Worm (Caenorhabditis elegans) whole organism, L4 larva: Measurements from ENCODE around the gene asp-3.
A peak's percentile ranks its signal among the peaks of the same experiment; 100 is the strongest.

ENCODE experiments used
- F10B5.3 ChIP-seq: sonication (generic microtip); optimal IDR thresholded peaks from 2 replicates; lab custom pipeline; 2016; ENCODE audit warnings: mild to moderate bottlenecking, missing genetic modification characterization, missing compliant biosample characterization
- F44E2.7 ChIP-seq: fragments of 200-800 bp; sonication (Bioruptor generic); IDR thresholded peaks from 2 replicates; pipeline ENCODE4 v2.1.2; 2022; ENCODE audit warnings: missing genetic modification characterization, missing compliant biosample characterization
- F49E8.2 ChIP-seq: sonication (generic microtip); optimal IDR thresholded peaks from 2 replicates; lab custom pipeline; 2016; ENCODE audit warnings: missing compliant biosample characterization, mild to moderate bottlenecking, missing genetic modification characterization, borderline replicate concordance
- R02D3.7 ChIP-seq: fragments of 150-350 bp; sonication (generic microtip); optimal IDR thresholded peaks from 3 replicates; lab custom pipeline; 2014; ENCODE audit warnings: missing biosample characterization, missing genetic modification characterization
- T20F7.1 ChIP-seq: fragments of 200-800 bp; sonication (Bioruptor generic); optimal IDR thresholded peaks from 2 replicates; lab custom pipeline; 2018; ENCODE audit warnings: mild to moderate bottlenecking, missing genetic modification characterization, missing compliant biosample characterization
- Y75B8A.6 ChIP-seq: fragments of 200-800 bp; sonication (Bioruptor generic); IDR thresholded peaks from 2 replicates; pipeline ENCODE4 v1.3.6; 2022; ENCODE audit warnings: missing genetic modification reagents, missing genetic modification characterization, missing compliant biosample characterization
- ZK546.5 ChIP-seq, 2 experiments: sonication (generic microtip); optimal IDR thresholded peaks; 2 replicates each; lab custom pipeline; 2017; ENCODE audit warnings: missing biosample characterization in 2 of 2, missing genetic modification characterization in 2 of 2
- aha-1 ChIP-seq: fragments of 150-350 bp; peaks from one replicate; lab custom pipeline; 2014; ENCODE audit warnings: missing biosample characterization, missing genetic modification characterization
- aly-2 ChIP-seq: sonication (generic microtip); optimal IDR thresholded peaks from 2 replicates; lab custom pipeline; 2018; ENCODE audit warnings: missing biosample characterization, missing genetic modification characterization
- ceh-20 ChIP-seq: fragments of 200-800 bp; sonication (Bioruptor generic); IDR thresholded peaks from 2 replicates; pipeline ENCODE4 v1.3.6; 2022; ENCODE audit warnings: missing genetic modification reagents, missing genetic modification characterization, missing compliant biosample characterization
- ceh-32 ChIP-seq: sonication (generic microtip); optimal IDR thresholded peaks from 2 replicates; lab custom pipeline; 2016; ENCODE audit warnings: mild to moderate bottlenecking, missing genetic modification characterization, missing compliant biosample characterization; ENCODE audit not compliant: poor library complexity
- ceh-82 ChIP-seq: sonication (generic microtip); optimal IDR thresholded peaks from 2 replicates; lab custom pipeline; 2017; ENCODE audit warnings: missing biosample characterization, missing genetic modification characterization
- ces-1 ChIP-seq: fragments of 150-350 bp; sonication (generic microtip); optimal IDR thresholded peaks from 4 replicates; lab custom pipeline; 2014; ENCODE audit warnings: missing biosample characterization, missing genetic modification reagents, missing genetic modification characterization
- cey-2 ChIP-seq: sonication (generic microtip); optimal IDR thresholded peaks from 3 replicates; lab custom pipeline; 2017; ENCODE audit warnings: missing genetic modification characterization, mild to moderate bottlenecking, missing compliant biosample characterization, antibody characterized with exemption, borderline replicate concordance; ENCODE audit not compliant: insufficient read depth
- ctbp-1 ChIP-seq: fragments of 200-800 bp; sonication (Bioruptor generic); IDR thresholded peaks from 2 replicates; pipeline ENCODE4 v1.3.6; 2022; ENCODE audit warnings: missing genetic modification reagents, missing genetic modification characterization, missing compliant biosample characterization
- daf-16 ChIP-seq, 3 experiments: sonication (generic microtip); optimal IDR thresholded peaks; 2 replicates each; lab custom pipeline; 2016 to 2017; ENCODE audit warnings: missing genetic modification characterization in 3 of 3, missing genetic modification reagents in 3 of 3, mild to moderate bottlenecking in 2 of 3, missing compliant biosample characterization in 2 of 3, missing biosample characterization in 1 of 3, moderate library complexity in 1 of 3
- dmd-6 ChIP-seq: fragments of 200-800 bp; sonication (Bioruptor generic); IDR thresholded peaks from 2 replicates; pipeline ENCODE4 v1.3.6; 2022; ENCODE audit warnings: missing genetic modification reagents, missing genetic modification characterization, missing compliant biosample characterization
- dpl-1 ChIP-seq: fragments of 150-350 bp; optimal IDR thresholded peaks from 2 replicates; lab custom pipeline; 2014; ENCODE audit warnings: missing biosample characterization, missing genetic modification reagents, missing genetic modification characterization
- dve-1 ChIP-seq: sonication (generic microtip); optimal IDR thresholded peaks from 2 replicates; lab custom pipeline; 2017; ENCODE audit warnings: antibody characterized with exemption, mild to moderate bottlenecking, missing genetic modification characterization, missing compliant biosample characterization; ENCODE audit not compliant: insufficient read depth
- fkh-10 ChIP-seq: fragments of 150-350 bp; optimal IDR thresholded peaks from 2 replicates; lab custom pipeline; 2014; ENCODE audit warnings: missing biosample characterization, missing genetic modification reagents, missing genetic modification characterization
- hlh-11 ChIP-seq: fragments of 200-800 bp; sonication (Bioruptor generic); optimal IDR thresholded peaks from 2 replicates; lab custom pipeline; 2018; ENCODE audit warnings: mild to moderate bottlenecking, missing genetic modification characterization, missing compliant biosample characterization
- hlh-30 ChIP-seq: sonication (generic microtip); optimal IDR thresholded peaks from 2 replicates; lab custom pipeline; 2017; ENCODE audit warnings: antibody characterized with exemption, mild to moderate bottlenecking, missing genetic modification characterization, missing compliant biosample characterization; ENCODE audit not compliant: insufficient read depth
- hmg-1.1 ChIP-seq: fragments of 200-800 bp; sonication (Bioruptor generic); IDR thresholded peaks from 2 replicates; pipeline ENCODE4 v1.3.6; 2022; ENCODE audit warnings: missing genetic modification reagents, missing genetic modification characterization, missing compliant biosample characterization
- jun-1 ChIP-seq: fragments of 150-350 bp; optimal IDR thresholded peaks from 2 replicates; lab custom pipeline; 2014; ENCODE audit warnings: missing biosample characterization, missing genetic modification reagents, missing genetic modification characterization
- lin-1 ChIP-seq: fragments of 200-800 bp; sonication (Bioruptor generic); IDR thresholded peaks from 2 replicates; pipeline ENCODE4 v1.3.6; 2022; ENCODE audit warnings: missing genetic modification reagents, missing genetic modification characterization, missing compliant biosample characterization
- lin-38 ChIP-seq: fragments of 200-800 bp; sonication (Bioruptor generic); IDR thresholded peaks from 2 replicates; pipeline ENCODE4 v1.3.6; 2022; ENCODE audit warnings: missing genetic modification reagents, missing genetic modification characterization, missing compliant biosample characterization
- lin-39 ChIP-seq: fragments of 150-350 bp; optimal IDR thresholded peaks from 2 replicates; lab custom pipeline; 2014; ENCODE audit warnings: missing biosample characterization, missing genetic modification reagents, missing genetic modification characterization
- lsy-2 ChIP-seq, 2 experiments: fragments of 150-350 bp in 1 of 2; sonication (generic microtip) in 1 of 2; optimal IDR thresholded peaks; 2 replicates each; lab custom pipeline; 2014 to 2017; ENCODE audit warnings: missing biosample characterization in 2 of 2, missing genetic modification characterization in 2 of 2
- mdl-1 ChIP-seq, 2 experiments: fragments of 150-350 bp in 1 of 2; sonication (generic microtip) in 1 of 2; optimal IDR thresholded peaks; 2 replicates each; lab custom pipeline; 2014 to 2017; ENCODE audit warnings: missing biosample characterization in 2 of 2, missing genetic modification characterization in 2 of 2
- mep-1 ChIP-seq: fragments of 150-350 bp; sonication (generic microtip); optimal IDR thresholded peaks from 3 replicates; lab custom pipeline; 2014; ENCODE audit warnings: missing biosample characterization, missing genetic modification characterization
- mes-2 ChIP-seq: sonication (generic microtip); optimal IDR thresholded peaks from 2 replicates; lab custom pipeline; 2016; ENCODE audit warnings: missing genotype, mild to moderate bottlenecking, missing genetic modification characterization, missing compliant biosample characterization; ENCODE audit not compliant: poor library complexity, severe bottlenecking
- mxl-2 ChIP-seq: fragments of 200-800 bp; sonication (Bioruptor generic); conservative IDR thresholded peaks from 2 replicates; pipeline ENCODE4 v1.3.6; 2022; ENCODE audit warnings: missing genetic modification reagents, missing genetic modification characterization, missing compliant biosample characterization
- mxl-3 ChIP-seq: fragments of 200-800 bp; sonication (Bioruptor generic); optimal IDR thresholded peaks from 2 replicates; lab custom pipeline; 2018; ENCODE audit warnings: mild to moderate bottlenecking, missing genetic modification characterization, missing compliant biosample characterization
- nhr-10 ChIP-seq: fragments of 150-350 bp; optimal IDR thresholded peaks from 2 replicates; lab custom pipeline; 2014; ENCODE audit warnings: missing biosample characterization, missing genetic modification characterization
- nhr-11 ChIP-seq: fragments of 150-350 bp; optimal IDR thresholded peaks from 2 replicates; lab custom pipeline; 2014; ENCODE audit warnings: missing biosample characterization, missing genetic modification characterization
- nhr-237 ChIP-seq: sonication (generic microtip); optimal IDR thresholded peaks from 2 replicates; lab custom pipeline; 2017; ENCODE audit warnings: missing biosample characterization, missing genetic modification characterization
- nhr-48 ChIP-seq: sonication (generic microtip); optimal IDR thresholded peaks from 2 replicates; lab custom pipeline; 2016; ENCODE audit warnings: mild to moderate bottlenecking, missing genetic modification characterization, missing compliant biosample characterization
- nhr-76 ChIP-seq: fragments of 150-350 bp; optimal IDR thresholded peaks from 2 replicates; lab custom pipeline; 2014; ENCODE audit warnings: missing biosample characterization, missing genetic modification characterization
- nhr-77 ChIP-seq: fragments of 150-350 bp; optimal IDR thresholded peaks from 2 replicates; lab custom pipeline; 2014; ENCODE audit warnings: missing biosample characterization, missing genetic modification characterization
- pha-4 ChIP-seq, 2 experiments: fragments of 150-350 bp in 1 of 2; fragments of 200-800 bp in 1 of 2; sonication (Bioruptor generic) in 1 of 2; IDR thresholded peaks in 1 of 2; optimal IDR thresholded peaks in 1 of 2; 2 replicates each; pipeline versions ENCODE4 v1.3.6 to Lab custom; 2014 to 2022; ENCODE audit warnings: missing genetic modification characterization in 2 of 2, missing genetic modification reagents in 2 of 2, missing biosample characterization in 1 of 2, missing compliant biosample characterization in 1 of 2
- skn-1 ChIP-seq: fragments of 150-350 bp; optimal IDR thresholded peaks from 2 replicates; lab custom pipeline; 2014; ENCODE audit warnings: missing biosample characterization, missing genetic modification characterization
- tra-1 ChIP-seq: fragments of 200-800 bp; sonication (Bioruptor generic); IDR thresholded peaks from 2 replicates; pipeline ENCODE4 v1.3.6; 2022; ENCODE audit warnings: missing genetic modification reagents, missing genetic modification characterization, missing compliant biosample characterization
- vab-7 ChIP-seq: fragments of 200-800 bp; sonication (Bioruptor generic); IDR thresholded peaks from 2 replicates; pipeline ENCODE4 v1.3.6; 2022; ENCODE audit warnings: missing genetic modification reagents, missing genetic modification characterization, missing compliant biosample characterization
- zip-11 ChIP-seq: fragments of 200-800 bp; sonication (Bioruptor generic); IDR thresholded peaks from 2 replicates; pipeline ENCODE4 v1.3.6; 2022; ENCODE audit warnings: missing genetic modification characterization, missing compliant biosample characterization
- zip-2 ChIP-seq: fragments of 150-350 bp; optimal IDR thresholded peaks from 2 replicates; lab custom pipeline; 2014; ENCODE audit warnings: missing biosample characterization, missing genetic modification characterization

The asp-3 gene

DNA sequence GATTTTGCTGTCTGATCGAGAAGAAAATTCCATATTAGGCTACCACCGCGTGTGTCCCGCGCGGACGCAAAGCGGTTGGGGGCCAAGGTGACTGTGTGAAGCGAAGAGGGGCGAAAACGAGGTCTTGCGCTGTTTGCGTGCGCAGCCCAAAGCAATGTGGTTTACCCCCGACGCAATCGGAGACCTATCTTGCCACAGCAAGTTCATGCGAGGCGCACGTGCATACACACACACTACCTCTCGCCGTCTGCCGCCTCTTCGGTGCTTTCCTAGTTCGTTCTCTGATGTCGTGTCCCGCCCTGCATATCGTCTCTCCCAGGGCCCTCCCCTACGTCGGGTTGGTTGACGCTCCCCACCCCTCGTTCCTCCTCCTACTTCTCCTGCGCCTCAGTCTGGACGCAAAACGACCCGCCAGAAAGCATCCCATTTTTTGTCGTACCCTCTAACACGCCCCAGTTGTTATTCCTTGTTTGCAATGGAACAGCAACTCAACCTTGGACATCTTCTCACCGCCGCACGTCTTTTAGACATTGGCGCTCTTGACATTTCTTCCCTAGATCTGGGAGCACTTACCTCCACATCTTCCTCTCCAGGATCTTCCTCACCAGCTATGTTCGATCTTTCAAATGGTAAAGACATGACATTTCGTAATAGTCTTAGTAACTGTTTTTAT is 48.7 kb upstream of the asp-3 start, which contains the start of gene mdl-1 (continued):
- TF ChIP-seq hlh-11 (tag; lab: Kevin White, UChicago) (peak; percentile 98), F44E2.7 (GFP tag; lab: Robert Waterston, UW) (no peak), skn-1 (tag; lab: Kevin White, UChicago) (no peak), nhr-77 (peak; percentile 62), hmg-1.1 (GFP tag; lab: Robert Waterston, UW) (peak; percentile 90), aly-2 (tag; lab: Kevin White, UChicago) (no peak), F10B5.3 (tag; lab: Kevin White, UChicago) (no peak), zip-11 (GFP tag; lab: Robert Waterston, UW) (no peak), vab-7 (no peak), hlh-30 (tag; lab: Kevin White, UChicago) (peak; percentile 96), ceh-82 (no peak), R02D3.7 (tag; lab: Kevin White, UChicago) (no peak), nhr-237 (peak; percentile 16), mes-2 (tag; lab: Kevin White, UChicago) (peak; percentile 76), tra-1 (GFP tag; lab: Robert Waterston, UW) (peak; percentile 97), T20F7.1 (GFP tag; lab: Kevin White, UChicago) (peak; percentile 21), lin-1 (GFP tag; lab: Robert Waterston, UW) (peak; percentile 73)

ce11 chrX:6742891-6743290 is 48.0 kb upstream of the asp-3 start:
- TF ChIP-seq zip-11 (GFP tag; lab: Robert Waterston, UW) (no peak), daf-16 (GFP tag; optimal IDR thresholded peaks at IDR 0.05; lab: Kevin White, UChicago) (no peak), daf-16 (tag; optimal IDR thresholded peaks at IDR 0.05; lab: Kevin White, UChicago) (peak; percentile 69), zip-2 (tag; lab: Kevin White, UChicago) (no peak), R02D3.7 (tag; lab: Kevin White, UChicago) (no peak), nhr-48 (tag; lab: Kevin White, UChicago) (peak; percentile 31), cey-2 (no peak), nhr-76 (tag; lab: Kevin White, UChicago) (peak; percentile 59), ceh-32 (tag; lab: Kevin White, UChicago) (no peak), ceh-20 (GFP tag; lab: Robert Waterston, UW) (no peak), jun-1 (tag; lab: Kevin White, UChicago) (peak; percentile 23), nhr-77 (peak; percentile 39), fkh-10 (GFP tag; lab: Kevin White, UChicago) (no peak), aha-1 (tag; lab: Kevin White, UChicago) (peak; percentile 17), F49E8.2 (tag; lab: Kevin White, UChicago) (no peak), ctbp-1 (GFP tag; lab: Robert Waterston, UW) (no peak), nhr-237 (no peak), lsy-2 (tag; optimal IDR thresholded peaks at IDR 0.05; lab: Kevin White, UChicago) (peak; percentile 43 to 67), mxl-3 (GFP tag; lab: Kevin White, UChicago) (peak; percentile 80), lin-38 (GFP tag; lab: Robert Waterston, UW) (no peak), Y75B8A.6 (GFP tag; lab: Robert Waterston, UW) (peak; percentile 4; the same call in 1 of the 2 replicates), dmd-6 (GFP tag; lab: Robert Waterston, UW) (peak; percentile 91), dpl-1 (GFP tag; lab: Kevin White, UChicago) (peak; percentile 23), mxl-2 (peak; percentile 95), nhr-11 (tag; lab: Kevin White, UChicago) (peak; percentile 72), pha-4 (GFP tag; IDR thresholded peaks at IDR 0.05; lab: Robert Waterston, UW) (0 out of 2 replicates have a peak, but pooled peaks have one; percentile 34), pha-4 (tag; optimal IDR thresholded peaks at IDR 0.05; lab: Kevin White, UChicago) (no peak), ceh-82 (no peak), lin-39 (tag; lab: Kevin White, UChicago) (no peak), nhr-10 (tag; lab: Kevin White, UChicago) (peak; percentile 89), mep-1 (tag; lab: Kevin White, UChicago) (peak; percentile 65), F10B5.3 (tag; lab: Kevin White, UChicago) (no peak), mdl-1 (tag; optimal IDR thresholded peaks at IDR 0.05; lab: Kevin White, UChicago) (peak in 1 of 2 experiments; percentile 100), dve-1 (tag; lab: Kevin White, UChicago) (peak; percentile 82), tra-1 (GFP tag; lab: Robert Waterston, UW) (no peak), vab-7 (no peak), ZK546.5 (tag; optimal IDR thresholded peaks at IDR 0.05; lab: Kevin White, UChicago) (no peak), hlh-11 (tag; lab: Kevin White, UChicago) (peak; percentile 82), ces-1 (GFP tag; lab: Kevin White, UChicago) (no peak)
